Fruit fly (Drosophila melanogaster) whole organism, embryonic: ENCODE measurements around the gene AstA.

Experiments used
- CG10267 ChIP-seq: fragments of 200-800 bp; sonication (Bioruptor generic); optimal IDR thresholded peaks from 2 replicates; lab custom pipeline; 2018; ENCODE audit warnings: missing biosample characterization, mild to moderate bottlenecking, missing genetic modification characterization, moderate library complexity
- CG11085 ChIP-seq: fragments of 200-800 bp; sonication (Bioruptor generic); IDR thresholded peaks from 2 replicates; pipeline ENCODE4 v1.3.6; 2022; ENCODE audit warnings: missing biosample characterization, missing genetic modification characterization
- CG1233 ChIP-seq: fragments of 200-800 bp; sonication (Bioruptor generic); optimal IDR thresholded peaks from 4 replicates; lab custom pipeline; 2018; ENCODE audit warnings: missing biosample characterization, mild to moderate bottlenecking, missing genetic modification characterization
- CG15514 ChIP-seq: fragments of 200-800 bp; sonication (Bioruptor generic); optimal IDR thresholded peaks from 3 replicates; lab custom pipeline; 2017; ENCODE audit warnings: missing biosample characterization, missing genetic modification characterization, mild to moderate bottlenecking, moderate library complexity, missing genetic modification reagents
- CG2712 ChIP-seq: fragments of 200-800 bp; optimal IDR thresholded peaks from 3 replicates; lab custom pipeline; 2019; ENCODE audit warnings: missing biosample characterization, mild to moderate bottlenecking, missing genetic modification characterization, moderate library complexity
- CG3838 ChIP-seq: fragments of 200-800 bp; sonication (Bioruptor generic); optimal IDR thresholded peaks from 3 replicates; lab custom pipeline; 2016; ENCODE audit warnings: missing biosample characterization, missing genetic modification characterization
- CG6689 ChIP-seq: fragments of 200-800 bp; sonication (Bioruptor generic); IDR thresholded peaks from 2 replicates; pipeline ENCODE4 v1.3.6; 2022; ENCODE audit warnings: missing biosample characterization, missing genetic modification characterization
- CG7556 ChIP-seq: fragments of 200-800 bp; sonication (Bioruptor generic); optimal IDR thresholded peaks from 2 replicates; lab custom pipeline; 2017; ENCODE audit warnings: missing biosample characterization, mild to moderate bottlenecking, missing genetic modification characterization
- CG7839 ChIP-seq: fragments of 200-800 bp; sonication (Bioruptor generic); optimal IDR thresholded peaks from 3 replicates; lab custom pipeline; 2018; ENCODE audit warnings: missing biosample characterization, mild to moderate bottlenecking, missing genetic modification characterization, moderate library complexity
- CG9727 ChIP-seq: fragments of 200-800 bp; sonication (Bioruptor generic); optimal IDR thresholded peaks from 3 replicates; lab custom pipeline; 2017; ENCODE audit warnings: missing biosample characterization, mild to moderate bottlenecking, missing genetic modification characterization
- Eip74EF ChIP-seq, 2 experiments: fragments of 200-800 bp in 1 of 2; fragments of >200 bp in 1 of 2; sonication (Bioruptor generic) in 1 of 2; optimal IDR thresholded peaks; 2 replicates each; lab custom pipeline; 2017 to 2019; ENCODE audit warnings: missing biosample characterization in 2 of 2, missing genetic modification characterization in 2 of 2, mild to moderate bottlenecking in 1 of 2, moderate library complexity in 1 of 2
- Ets65A ChIP-seq: fragments of 200-800 bp; sonication (Bioruptor generic); peaks from one replicate; lab custom pipeline; 2016; ENCODE audit warnings: missing biosample characterization, missing genetic modification characterization
- GATAe ChIP-seq: fragments of 200-800 bp; sonication (Bioruptor generic); conservative IDR thresholded peaks from 2 replicates; pipeline ENCODE4 v1.3.6; 2022; ENCODE audit warnings: missing biosample characterization, missing genetic modification characterization
- HLH3B ChIP-seq: fragments of 200-800 bp; sonication (Bioruptor generic); IDR thresholded peaks from 2 replicates; pipeline ENCODE4 v1.3.6; 2022; ENCODE audit warnings: missing biosample characterization, missing genetic modification characterization
- Hr78 ChIP-seq, 2 experiments: fragments of 200-800 bp in 1 of 2; fragments of >200 bp in 1 of 2; sonication (Bioruptor generic) in 1 of 2; optimal IDR thresholded peaks; 2 replicates each; lab custom pipeline; 2017 to 2019; ENCODE audit warnings: missing biosample characterization in 2 of 2, missing genetic modification characterization in 2 of 2, mild to moderate bottlenecking in 1 of 2, moderate library complexity in 1 of 2
- Hsf ChIP-seq: fragments of 200-800 bp; sonication (Bioruptor generic); optimal IDR thresholded peaks from 3 replicates; lab custom pipeline; 2016; ENCODE audit warnings: missing biosample characterization, missing genetic modification characterization
- MBD-R2 ChIP-seq: fragments of 200-800 bp; sonication (Bioruptor generic); IDR thresholded peaks from 2 replicates; pipeline ENCODE4 v1.3.6; 2022; ENCODE audit warnings: missing biosample characterization, missing genetic modification characterization
- NC2β ChIP-seq: fragments of 200-800 bp; sonication (Bioruptor generic); optimal IDR thresholded peaks from 2 replicates; lab custom pipeline; 2016; ENCODE audit warnings: missing biosample characterization, missing genetic modification characterization
- Nf-YB ChIP-seq: fragments of 200-800 bp; sonication (Bioruptor generic); optimal IDR thresholded peaks from 3 replicates; lab custom pipeline; 2019; ENCODE audit warnings: missing biosample characterization, mild to moderate bottlenecking, missing genetic modification characterization, moderate library complexity
- Nf-YC ChIP-seq: fragments of 200-800 bp; optimal IDR thresholded peaks from 3 replicates; lab custom pipeline; 2019; ENCODE audit warnings: missing biosample characterization, mild to moderate bottlenecking, missing genetic modification characterization, moderate library complexity
- NfI ChIP-seq: fragments of 200-800 bp; sonication (Bioruptor generic); optimal IDR thresholded peaks from 3 replicates; lab custom pipeline; 2018; ENCODE audit warnings: missing biosample characterization, mild to moderate bottlenecking, missing genetic modification characterization, moderate library complexity
- Oli ChIP-seq: fragments of 200-800 bp; sonication (Bioruptor generic); optimal IDR thresholded peaks from 2 replicates; lab custom pipeline; 2018; ENCODE audit warnings: missing biosample characterization, mild to moderate bottlenecking, missing genetic modification characterization, moderate library complexity
- Ptx1 ChIP-seq: fragments of 200-800 bp; sonication (Bioruptor generic); IDR thresholded peaks from 2 replicates; pipeline ENCODE4 v1.3.6; 2022; ENCODE audit warnings: missing biosample characterization, missing genetic modification characterization
- Side ChIP-seq: fragments of 200-800 bp; sonication (Bioruptor generic); optimal IDR thresholded peaks from 2 replicates; lab custom pipeline; 2016; ENCODE audit warnings: missing biosample characterization, missing genetic modification characterization
- Sox102F ChIP-seq: fragments of 200-800 bp; sonication (Bioruptor generic); optimal IDR thresholded peaks from 2 replicates; lab custom pipeline; 2018; ENCODE audit warnings: missing biosample characterization, mild to moderate bottlenecking, missing genetic modification characterization, moderate library complexity
- Ssrp ChIP-seq: fragments of 200-800 bp; sonication (Bioruptor generic); optimal IDR thresholded peaks from 2 replicates; lab custom pipeline; 2018; ENCODE audit warnings: missing biosample characterization, mild to moderate bottlenecking, missing genetic modification characterization, moderate library complexity
- ara ChIP-seq: fragments of 200-800 bp; sonication (Bioruptor generic); IDR thresholded peaks from 2 replicates; pipeline ENCODE4 v1.3.6; 2022; ENCODE audit warnings: missing biosample characterization, missing genetic modification characterization
- cato ChIP-seq: fragments of 200-800 bp; sonication (Bioruptor generic); optimal IDR thresholded peaks from 2 replicates; lab custom pipeline; 2016; ENCODE audit warnings: missing biosample characterization, missing genetic modification characterization, borderline replicate concordance
- crol ChIP-seq: fragments of 200-800 bp; sonication (Bioruptor generic); IDR thresholded peaks from 2 replicates; pipeline ENCODE4 v1.3.6; 2022; ENCODE audit warnings: missing biosample characterization, missing genetic modification characterization
- en ChIP-seq: fragments of 200-800 bp; sonication (Bioruptor generic); optimal IDR thresholded peaks from 2 replicates; lab custom pipeline; 2016; ENCODE audit warnings: missing biosample characterization, missing genetic modification characterization
- gcm ChIP-seq: fragments of 200-800 bp; sonication (Bioruptor generic); optimal IDR thresholded peaks from 2 replicates; lab custom pipeline; 2019; ENCODE audit warnings: missing biosample characterization, mild to moderate bottlenecking, missing genetic modification characterization, moderate library complexity
- gsb-n ChIP-seq: fragments of 200-800 bp; sonication (Bioruptor generic); optimal IDR thresholded peaks from 3 replicates; lab custom pipeline; 2018; ENCODE audit warnings: missing biosample characterization, mild to moderate bottlenecking, missing genetic modification characterization
- hkb ChIP-seq, 2 experiments: fragments of 200-800 bp in 1 of 2; fragments of >200 bp in 1 of 2; sonication (Bioruptor generic) in 1 of 2; IDR thresholded peaks in 1 of 2; optimal IDR thresholded peaks in 1 of 2; 2 replicates each; pipeline versions ENCODE4 v1.3.6 to Lab custom; 2017 to 2022; ENCODE audit warnings: missing biosample characterization in 1 of 2, missing genetic modification characterization in 1 of 2
- hth ChIP-seq: fragments of >200 bp; optimal IDR thresholded peaks from 2 replicates; lab custom pipeline; 2017; ENCODE audit warnings: inconsistent platforms
- kah ChIP-seq: fragments of 200-800 bp; sonication (Bioruptor generic); optimal IDR thresholded peaks from 2 replicates; lab custom pipeline; 2018; ENCODE audit warnings: missing biosample characterization, mild to moderate bottlenecking, missing genetic modification characterization
- nmo ChIP-seq: fragments of 200-800 bp; sonication (Bioruptor generic); optimal IDR thresholded peaks from 2 replicates; lab custom pipeline; 2018; ENCODE audit warnings: missing biosample characterization, mild to moderate bottlenecking, missing genetic modification characterization, moderate library complexity
- pan ChIP-seq, 4 experiments: fragments of >200 bp in 3 of 4; fragments of 200-800 bp in 1 of 4; sonication (Bioruptor generic) in 1 of 4; optimal IDR thresholded peaks in 3 of 4; IDR thresholded peaks in 1 of 4; 2 replicates each; pipeline versions ENCODE4 v1.3.6 to Lab custom; 2017 to 2022; ENCODE audit warnings: missing biosample characterization in 2 of 4, missing genetic modification characterization in 2 of 4, mixed read lengths in 1 of 4
- phol ChIP-seq: fragments of 200-800 bp; sonication (Bioruptor generic); optimal IDR thresholded peaks from 3 replicates; lab custom pipeline; 2018; ENCODE audit warnings: missing biosample characterization, mild to moderate bottlenecking, missing genetic modification characterization, moderate library complexity
- ranshi ChIP-seq: fragments of 200-800 bp; sonication (Bioruptor generic); IDR thresholded peaks from 2 replicates; pipeline ENCODE4 v1.3.6; 2022; ENCODE audit warnings: missing biosample characterization, missing genetic modification characterization
- row ChIP-seq: fragments of 200-800 bp; sonication (Bioruptor generic); IDR thresholded peaks from 3 replicates; pipeline ENCODE4 v1.3.6; 2022; ENCODE audit warnings: missing biosample characterization, missing genetic modification characterization
- run ChIP-seq: fragments of 200-800 bp; sonication (Bioruptor generic); optimal IDR thresholded peaks from 3 replicates; lab custom pipeline; 2018; ENCODE audit warnings: missing biosample characterization, mild to moderate bottlenecking, missing genetic modification characterization
- salm ChIP-seq: fragments of 200-800 bp; sonication (Bioruptor generic); optimal IDR thresholded peaks from 2 replicates; lab custom pipeline; 2018; ENCODE audit warnings: missing biosample characterization, mild to moderate bottlenecking, missing genetic modification characterization
- sc ChIP-seq, 3 experiments: fragments of >200 bp in 2 of 3; fragments of 200-800 bp in 1 of 3; sonication (Bioruptor generic) in 1 of 3; optimal IDR thresholded peaks; 2 replicates in 2 of 3; 3 replicates in 1 of 3; lab custom pipeline; 2017; ENCODE audit warnings: mild to moderate bottlenecking in 1 of 3, missing biosample characterization in 1 of 3, missing genetic modification characterization in 1 of 3, missing genetic modification reagents in 1 of 3
- sd ChIP-seq: fragments of 200-800 bp; sonication (Bioruptor generic); optimal IDR thresholded peaks from 3 replicates; lab custom pipeline; 2018; ENCODE audit warnings: missing biosample characterization, mild to moderate bottlenecking, missing genetic modification characterization, moderate library complexity
- slou ChIP-seq: fragments of 200-800 bp; sonication (Bioruptor generic); optimal IDR thresholded peaks from 3 replicates; lab custom pipeline; 2016; ENCODE audit warnings: missing biosample characterization, missing genetic modification characterization
- sr ChIP-seq: fragments of 200-800 bp; sonication (Bioruptor generic); IDR thresholded peaks from 3 replicates; pipeline ENCODE4 v1.3.6; 2022; ENCODE audit warnings: missing biosample characterization, missing genetic modification characterization
- sug ChIP-seq: fragments of 200-800 bp; optimal IDR thresholded peaks from 2 replicates; lab custom pipeline; 2019; ENCODE audit warnings: missing biosample characterization, mild to moderate bottlenecking, missing genetic modification characterization, moderate library complexity
- tna ChIP-seq: fragments of 200-800 bp; sonication (Bioruptor generic); IDR thresholded peaks from 2 replicates; pipeline ENCODE4 v1.3.6; 2022; ENCODE audit warnings: missing biosample characterization, missing genetic modification characterization; ENCODE audit not compliant: partially characterized antibody
- twi ChIP-seq: fragments of 200-800 bp; optimal IDR thresholded peaks from 2 replicates; lab custom pipeline; 2019; ENCODE audit warnings: missing biosample characterization, mild to moderate bottlenecking, missing genetic modification characterization, moderate library complexity

AstA gene

dm6 chr3R:24798595-24798994 lies 33.7 kb upstream of the AstA start (continued):
- TF ChIP-seq pan (optimal IDR thresholded peaks at IDR 0.05; lab: Kevin White, UChicago) (no peak), pan (GFP tag; optimal IDR thresholded peaks at IDR 0.05 in 1 of 2, IDR thresholded peaks at IDR 0.05 in 1 of 2) (peak in 1 of 2 experiments; percentile 32), kah (GFP tag; lab: Kevin White, UChicago) (peak; percentile 1), sr (GFP tag; lab: Robert Waterston, UW) (no peak), CG2712 (tag; lab: Kevin White, UChicago) (peak; percentile 57), gcm (peak; percentile 48), Sox102F (GFP tag; lab: Kevin White, UChicago) (no peak), Nf-YC (peak; percentile 57), Nf-YB (GFP tag; lab: Kevin White, UChicago) (peak; percentile 11), CG11085 (GFP tag; lab: Robert Waterston, UW) (no peak), Ptx1 (GFP tag; lab: Robert Waterston, UW) (0 out of 2 replicates have a peak, but pooled peaks have one; percentile 21), crol (no peak), NfI (no peak), run (peak; percentile 30), row (peak; percentile 16; the same call in 1 of the 3 replicates), CG9727 (GFP tag; lab: Kevin White, UChicago) (no peak), sd (peak; percentile 64), en (GFP tag; lab: Kevin White, UChicago) (no peak), gsb-n (tag; lab: Kevin White, UChicago) (no peak), ranshi (no peak), twi (tag; lab: Kevin White, UChicago) (no peak), Eip74EF (GFP tag; optimal IDR thresholded peaks at IDR 0.05; lab: Kevin White, UChicago) (peak in 1 of 2 experiments; percentile 39), sc (optimal IDR thresholded peaks at IDR 0.05; lab: Kevin White, UChicago) (no peak), sc (GFP tag; optimal IDR thresholded peaks at IDR 0.05; lab: Kevin White, UChicago) (no peak), MBD-R2 (GFP tag; lab: Robert Waterston, UW) (no peak), sug (tag; lab: Kevin White, UChicago) (peak; percentile 4), cato (no peak), CG7556 (GFP tag; lab: Kevin White, UChicago) (peak; percentile 47), CG6689 (GFP tag; lab: Robert Waterston, UW) (peak; percentile 28; the same call in 1 of the 2 replicates), hkb (optimal IDR thresholded peaks at IDR 0.05; lab: Kevin White, UChicago) (no peak), hkb (GFP tag; IDR thresholded peaks at IDR 0.05; lab: Robert Waterston, UW) (peak; percentile 15; the same call in 1 of the 2 replicates), GATAe (GFP tag; lab: Robert Waterston, UW) (no peak), ara (no peak), hth (no peak), Side (no peak), nmo (GFP tag; lab: Kevin White, UChicago) (peak; percentile 20), Ets65A (GFP tag; lab: Kevin White, UChicago) (no peak), Oli (tag; lab: Kevin White, UChicago) (peak; percentile 4), Ssrp (tag; lab: Kevin White, UChicago) (peak; percentile 25), HLH3B (peak; percentile 39; the same call in 1 of the 2 replicates), slou (GFP tag; lab: Kevin White, UChicago) (no peak), CG1233 (GFP tag; lab: Kevin White, UChicago) (peak; percentile 3), Hsf (no peak), CG3838 (no peak), CG15514 (GFP tag; lab: Kevin White, UChicago) (peak; percentile 12), salm (tag; lab: Kevin White, UChicago) (peak; percentile 53), tna (GFP tag; lab: Robert Waterston, UW) (no peak), CG7839 (tag; lab: Kevin White, UChicago) (no peak), NC2β (GFP tag; lab: Kevin White, UChicago) (no peak), Hr78 (GFP tag; optimal IDR thresholded peaks at IDR 0.05; lab: Kevin White, UChicago) (no peak), CG10267 (tag; lab: Kevin White, UChicago) (peak; percentile 29), phol (tag; lab: Kevin White, UChicago) (peak; percentile 27)
